Fruit fly (Drosophila melanogaster): ENCODE results near the gene CG3792.

CG3792 gene

dm6 chr2L:4973731-4974415 is 3.2 kb upstream of the CG3792 start, which contains the start of gene mRpL28 (continued):
- peak; percentile 58 for TF ChIP-seq CG12659 (GFP tag; optimal IDR thresholded peaks at IDR 0.05)
- TF ChIP-seq eyg (GFP tag; optimal IDR thresholded peaks at IDR 0.05) = no peak
- TF ChIP-seq Bteb2 (GFP tag; optimal IDR thresholded peaks at IDR 0.05) = no peak
- TF ChIP-seq scrt (GFP tag; optimal IDR thresholded peaks at IDR 0.05) = no peak
- peak; percentile 7 for TF ChIP-seq CG15479 (GFP tag; optimal IDR thresholded peaks at IDR 0.05)
- no peak for TF ChIP-seq z (GFP tag; IDR thresholded peaks at IDR 0.05)
- TF ChIP-seq CG4282 (GFP tag; optimal IDR thresholded peaks at IDR 0.05) = no peak
- peak; percentile 26 for TF ChIP-seq CoRest (tag; optimal IDR thresholded peaks at IDR 0.05)
- no peak for TF ChIP-seq Nf-YB (GFP tag; optimal IDR thresholded peaks at IDR 0.05)
- no peak for TF ChIP-seq dysf (GFP tag; IDR thresholded peaks at IDR 0.05)
- peak; percentile 26 for TF ChIP-seq Dip3 (GFP tag; optimal IDR thresholded peaks at IDR 0.05)
- no peak for TF ChIP-seq Atf3 (GFP tag; optimal IDR thresholded peaks at IDR 0.05)
- TF ChIP-seq YL-1 (GFP tag; optimal IDR thresholded peaks at IDR 0.05) = peak; percentile 89
- peak; percentile 11 for TF ChIP-seq Dp (GFP tag; optimal IDR thresholded peaks at IDR 0.05)
- peak; percentile 49 for TF ChIP-seq trem (tag; optimal IDR thresholded peaks at IDR 0.05)
- TF ChIP-seq BtbVII (GFP tag; optimal IDR thresholded peaks at IDR 0.05) = peak; percentile 14
- no peak for TF ChIP-seq toy (GFP tag; IDR thresholded peaks at IDR 0.05)
- peak; percentile 50 for TF ChIP-seq Fer1 (GFP tag; optimal IDR thresholded peaks at IDR 0.05)
- 0 out of 3 replicates have a peak, but pooled peaks have one; percentile 56 for TF ChIP-seq ci (GFP tag; IDR thresholded peaks at IDR 0.05)
- TF ChIP-seq MESR4 (GFP tag; optimal IDR thresholded peaks at IDR 0.05) = peak; percentile 87
- TF ChIP-seq Nf-YA (GFP tag; IDR thresholded peaks at IDR 0.05) = no peak
- TF ChIP-seq CG11695 (GFP tag; IDR thresholded peaks at IDR 0.05) = no peak
- TF ChIP-seq CG13123 (GFP tag; optimal IDR thresholded peaks at IDR 0.05) = no peak
- TF ChIP-seq chn (GFP tag; optimal IDR thresholded peaks at IDR 0.05) = no peak
- no peak for TF ChIP-seq Hr51 (GFP tag; optimal IDR thresholded peaks at IDR 0.05)
- peak; percentile 40 for TF ChIP-seq BEAF-32 (GFP tag; optimal IDR thresholded peaks at IDR 0.05)
- TF ChIP-seq CG32767 (GFP tag; IDR thresholded peaks at IDR 0.05) = no peak
- TF ChIP-seq Awh (GFP tag; IDR thresholded peaks at IDR 0.05) = no peak
- TF ChIP-seq CG34422 (GFP tag; IDR thresholded peaks at IDR 0.05) = peak; percentile 11; the same call in 1 of the 3 replicates
- TF ChIP-seq unc-4 (GFP tag; IDR thresholded peaks at IDR 0.05; ENCODE audit: partially characterized antibody) = peak; percentile 54
- peak; percentile 18 for TF ChIP-seq PHDP (tag; optimal IDR thresholded peaks at IDR 0.05)
- peak; percentile 31 for TF ChIP-seq CG14710 (tag; optimal IDR thresholded peaks at IDR 0.05)
- peak; percentile 72; the same call in 1 of the 2 replicates for TF ChIP-seq CG13287 (GFP tag; IDR thresholded peaks at IDR 0.05; ENCODE audit: partially characterized antibody)
- peak; percentile 29 for TF ChIP-seq CG3995 (GFP tag; optimal IDR thresholded peaks at IDR 0.05)
- TF ChIP-seq grau (tag; optimal IDR thresholded peaks at IDR 0.05) = peak; percentile 37
- peak in 1 of 3 experiments; percentile 0 for TF ChIP-seq lola (GFP tag; optimal IDR thresholded peaks at IDR 0.05)
- peak; percentile 29 for TF ChIP-seq CG10267 (tag; optimal IDR thresholded peaks at IDR 0.05)
- TF ChIP-seq p53 (GFP tag; optimal IDR thresholded peaks at IDR 0.05) = no peak
- TF ChIP-seq Dek (tag; optimal IDR thresholded peaks at IDR 0.05) = no peak
- no peak for TF ChIP-seq gem (tag; optimal IDR thresholded peaks at IDR 0.05)
- TF ChIP-seq dmrt11E (tag; optimal IDR thresholded peaks at IDR 0.05) = no peak
- no peak for TF ChIP-seq CG1647 (GFP tag; optimal IDR thresholded peaks at IDR 0.05)
- TF ChIP-seq CG9797 (GFP tag; optimal IDR thresholded peaks at IDR 0.05) = peak; percentile 21
- peak; percentile 27 for TF ChIP-seq HLH54F (GFP tag; optimal IDR thresholded peaks at IDR 0.05)
- peak; percentile 39 for TF ChIP-seq CG30020 (tag; optimal IDR thresholded peaks at IDR 0.05)
- no peak for TF ChIP-seq mirr (GFP tag; optimal IDR thresholded peaks at IDR 0.05)
- peak; percentile 20 for TF ChIP-seq CG6683 (GFP tag; optimal IDR thresholded peaks at IDR 0.05)
- TF ChIP-seq CG17829 (tag; optimal IDR thresholded peaks at IDR 0.05) = peak; percentile 7
